Worm (Caenorhabditis elegans) whole organism, late embryonic: ENCODE results near the gene ZK370.6.

ENCODE experiments used
- ama-1 ChIP-seq: fragments of 150-350 bp; optimal IDR thresholded peaks from 2 replicates; lab custom pipeline; 2014
- hlh-15 ChIP-seq: sonication (generic microtip); optimal IDR thresholded peaks from 2 replicates; lab custom pipeline; 2016; ENCODE audit warnings: missing genetic modification characterization, missing compliant biosample characterization

DNA sequence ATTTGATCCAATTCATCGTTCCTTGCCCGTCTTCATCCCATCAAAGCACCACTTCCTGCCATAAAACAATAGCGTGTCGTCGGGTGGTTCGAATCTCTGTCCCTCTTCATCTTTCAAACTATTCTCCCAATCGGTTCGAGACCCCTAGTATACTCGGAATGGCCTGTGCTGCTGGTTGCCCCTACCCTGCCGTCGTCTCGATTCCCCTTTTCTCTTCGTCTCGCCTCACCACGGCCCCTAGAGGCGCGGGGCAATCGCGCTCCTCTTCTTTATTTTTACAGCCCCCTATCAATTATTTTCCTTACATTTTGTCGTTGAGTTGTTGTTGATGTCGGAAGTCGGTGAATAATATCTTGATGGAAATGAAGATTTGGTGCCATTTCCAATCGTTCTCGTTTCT lies 45.0 kb upstream of the ZK370.6 start:
- TF ChIP-seq ama-1 (lab: Kevin White, UChicago) (no peak), hlh-15 (tag; lab: Kevin White, UChicago) (no peak)
